Worm (Caenorhabditis elegans) whole organism, L4 larva: ENCODE results near the gene C05E7.3.

Source experiments
- D1046.2 ChIP-seq: fragments of 200-800 bp; sonication (Bioruptor generic); IDR thresholded peaks from 2 replicates; pipeline ENCODE4 v1.3.6; 2022; ENCODE audit warnings: missing genetic modification characterization, missing compliant biosample characterization
- F10B5.3 ChIP-seq: sonication (generic microtip); optimal IDR thresholded peaks from 2 replicates; lab custom pipeline; 2016; ENCODE audit warnings: mild to moderate bottlenecking, missing genetic modification characterization, missing compliant biosample characterization
- F26F4.8 ChIP-seq: fragments of 200-800 bp; sonication (Bioruptor generic); conservative IDR thresholded peaks from 2 replicates; pipeline ENCODE4 v1.3.6; 2022; ENCODE audit warnings: missing genetic modification characterization, missing compliant biosample characterization
- R02D3.7 ChIP-seq: fragments of 150-350 bp; sonication (generic microtip); optimal IDR thresholded peaks from 3 replicates; lab custom pipeline; 2014; ENCODE audit warnings: missing biosample characterization, missing genetic modification characterization
- T20F7.1 ChIP-seq: fragments of 200-800 bp; sonication (Bioruptor generic); optimal IDR thresholded peaks from 2 replicates; lab custom pipeline; 2018; ENCODE audit warnings: mild to moderate bottlenecking, missing genetic modification characterization, missing compliant biosample characterization
- Y75B8A.6 ChIP-seq: fragments of 200-800 bp; sonication (Bioruptor generic); IDR thresholded peaks from 2 replicates; pipeline ENCODE4 v1.3.6; 2022; ENCODE audit warnings: missing genetic modification reagents, missing genetic modification characterization, missing compliant biosample characterization
- ama-1 ChIP-seq: fragments of 150-350 bp; optimal IDR thresholded peaks from 2 replicates; lab custom pipeline; 2014; ENCODE audit warnings: inconsistent platforms, mixed read lengths
- attf-4 ChIP-seq: sonication (generic microtip); optimal IDR thresholded peaks from 3 replicates; lab custom pipeline; 2017; ENCODE audit warnings: missing biosample characterization, missing genetic modification characterization
- ceh-44 ChIP-seq: fragments of 200-800 bp; sonication (Bioruptor generic); IDR thresholded peaks from 2 replicates; pipeline ENCODE4 v1.3.6; 2022; ENCODE audit warnings: missing genetic modification reagents, missing genetic modification characterization, missing compliant biosample characterization
- ces-1 ChIP-seq: fragments of 150-350 bp; sonication (generic microtip); optimal IDR thresholded peaks from 4 replicates; lab custom pipeline; 2014; ENCODE audit warnings: missing biosample characterization, missing genetic modification reagents, missing genetic modification characterization
- cey-2 ChIP-seq: sonication (generic microtip); optimal IDR thresholded peaks from 3 replicates; lab custom pipeline; 2017; ENCODE audit warnings: missing genetic modification characterization, mild to moderate bottlenecking, missing compliant biosample characterization, antibody characterized with exemption, borderline replicate concordance; ENCODE audit not compliant: insufficient read depth
- ctbp-1 ChIP-seq: fragments of 200-800 bp; sonication (Bioruptor generic); IDR thresholded peaks from 2 replicates; pipeline ENCODE4 v1.3.6; 2022; ENCODE audit warnings: missing genetic modification reagents, missing genetic modification characterization, missing compliant biosample characterization
- daf-12 ChIP-seq: fragments of 150-350 bp; optimal IDR thresholded peaks from 2 replicates; lab custom pipeline; 2014; ENCODE audit warnings: missing biosample characterization, missing genetic modification reagents, missing genetic modification characterization
- daf-16 ChIP-seq, 3 experiments: sonication (generic microtip); optimal IDR thresholded peaks; 2 replicates each; lab custom pipeline; 2016 to 2017; ENCODE audit warnings: missing genetic modification characterization in 3 of 3, missing genetic modification reagents in 3 of 3, mild to moderate bottlenecking in 2 of 3, missing compliant biosample characterization in 2 of 3, missing biosample characterization in 1 of 3, moderate library complexity in 1 of 3
- daf-19 ChIP-seq: fragments of 200-800 bp; sonication (Bioruptor generic); conservative IDR thresholded peaks from 2 replicates; pipeline ENCODE4 v1.3.6; 2022; ENCODE audit warnings: missing genetic modification characterization, missing compliant biosample characterization
- daf-8 ChIP-seq: fragments of 200-800 bp; sonication (Bioruptor generic); IDR thresholded peaks from 2 replicates; pipeline ENCODE4 v1.3.6; 2022; ENCODE audit warnings: missing genetic modification characterization, missing compliant biosample characterization
- dmd-8 ChIP-seq: fragments of 200-800 bp; sonication (Bioruptor generic); IDR thresholded peaks from 2 replicates; pipeline ENCODE4 v1.3.6; 2022; ENCODE audit warnings: missing genetic modification characterization, missing compliant biosample characterization
- egl-43 ChIP-seq: fragments of 200-800 bp; sonication (Bioruptor generic); IDR thresholded peaks from 2 replicates; pipeline ENCODE4 v1.3.6; 2022; ENCODE audit warnings: missing genetic modification reagents, missing genetic modification characterization, missing compliant biosample characterization
- fkh-10 ChIP-seq: fragments of 150-350 bp; optimal IDR thresholded peaks from 2 replicates; lab custom pipeline; 2014; ENCODE audit warnings: missing biosample characterization, missing genetic modification reagents, missing genetic modification characterization
- hlh-11 ChIP-seq: fragments of 200-800 bp; sonication (Bioruptor generic); optimal IDR thresholded peaks from 2 replicates; lab custom pipeline; 2018; ENCODE audit warnings: mild to moderate bottlenecking, missing genetic modification characterization, missing compliant biosample characterization
- hlh-30 ChIP-seq: sonication (generic microtip); optimal IDR thresholded peaks from 2 replicates; lab custom pipeline; 2017; ENCODE audit warnings: antibody characterized with exemption, mild to moderate bottlenecking, missing genetic modification characterization, missing compliant biosample characterization; ENCODE audit not compliant: insufficient read depth
- jun-1 ChIP-seq: fragments of 150-350 bp; optimal IDR thresholded peaks from 2 replicates; lab custom pipeline; 2014; ENCODE audit warnings: missing biosample characterization, missing genetic modification reagents, missing genetic modification characterization
- lin-1 ChIP-seq: fragments of 200-800 bp; sonication (Bioruptor generic); IDR thresholded peaks from 2 replicates; pipeline ENCODE4 v1.3.6; 2022; ENCODE audit warnings: missing genetic modification reagents, missing genetic modification characterization, missing compliant biosample characterization
- lin-15B ChIP-seq: fragments of 150-350 bp; sonication (generic microtip); optimal IDR thresholded peaks from 3 replicates; lab custom pipeline; 2014; ENCODE audit warnings: missing biosample characterization, missing genetic modification characterization
- lin-29 ChIP-seq: fragments of 200-800 bp; sonication (Bioruptor generic); IDR thresholded peaks from 2 replicates; pipeline ENCODE4 v1.3.6; 2022; ENCODE audit warnings: missing genetic modification reagents, missing genetic modification characterization, missing compliant biosample characterization
- lin-38 ChIP-seq: fragments of 200-800 bp; sonication (Bioruptor generic); IDR thresholded peaks from 2 replicates; pipeline ENCODE4 v1.3.6; 2022; ENCODE audit warnings: missing genetic modification reagents, missing genetic modification characterization, missing compliant biosample characterization
- lir-3 ChIP-seq: sonication (generic microtip); optimal IDR thresholded peaks from 2 replicates; lab custom pipeline; 2016; ENCODE audit warnings: mild to moderate bottlenecking, missing genetic modification characterization, missing compliant biosample characterization
- lsy-2 ChIP-seq, 2 experiments: fragments of 150-350 bp in 1 of 2; sonication (generic microtip) in 1 of 2; optimal IDR thresholded peaks; 2 replicates each; lab custom pipeline; 2014 to 2017; ENCODE audit warnings: missing biosample characterization in 2 of 2, missing genetic modification characterization in 2 of 2
- madf-5 ChIP-seq, 2 experiments: fragments of 200-800 bp; sonication (Bioruptor generic); IDR thresholded peaks; 2 replicates each; pipeline ENCODE4 v1.3.6; 2022; ENCODE audit warnings: missing compliant biosample characterization in 2 of 2, missing genetic modification characterization in 2 of 2
- madf-9 ChIP-seq: fragments of 200-800 bp; sonication (Bioruptor generic); conservative IDR thresholded peaks from 2 replicates; pipeline ENCODE4 v1.3.6; 2022; ENCODE audit warnings: missing genetic modification reagents, missing genetic modification characterization, missing compliant biosample characterization
- mes-2 ChIP-seq: sonication (generic microtip); optimal IDR thresholded peaks from 2 replicates; lab custom pipeline; 2016; ENCODE audit warnings: missing genotype, mild to moderate bottlenecking, missing genetic modification characterization, missing compliant biosample characterization; ENCODE audit not compliant: poor library complexity, severe bottlenecking
- mxl-2 ChIP-seq: fragments of 200-800 bp; sonication (Bioruptor generic); conservative IDR thresholded peaks from 2 replicates; pipeline ENCODE4 v1.3.6; 2022; ENCODE audit warnings: missing genetic modification reagents, missing genetic modification characterization, missing compliant biosample characterization
- mxl-3 ChIP-seq: fragments of 200-800 bp; sonication (Bioruptor generic); optimal IDR thresholded peaks from 2 replicates; lab custom pipeline; 2018; ENCODE audit warnings: mild to moderate bottlenecking, missing genetic modification characterization, missing compliant biosample characterization
- nhr-102 ChIP-seq: sonication (generic microtip); optimal IDR thresholded peaks from 2 replicates; lab custom pipeline; 2016; ENCODE audit warnings: mild to moderate bottlenecking, missing genetic modification characterization, moderate library complexity, missing compliant biosample characterization
- nhr-25 ChIP-seq: sonication (generic microtip); optimal IDR thresholded peaks from 2 replicates; lab custom pipeline; 2017; ENCODE audit warnings: missing genetic modification characterization, mild to moderate bottlenecking, missing compliant biosample characterization, antibody characterized with exemption, moderate library complexity, borderline replicate concordance; ENCODE audit not compliant: insufficient read depth
- nhr-28 ChIP-seq: fragments of 150-350 bp; optimal IDR thresholded peaks from 2 replicates; lab custom pipeline; 2014; ENCODE audit warnings: missing biosample characterization, missing genetic modification characterization
- nhr-41 ChIP-seq: fragments of 200-800 bp; sonication (Bioruptor generic); IDR thresholded peaks from 2 replicates; pipeline ENCODE4 v1.3.6; 2022; ENCODE audit warnings: missing genetic modification reagents, missing genetic modification characterization, missing compliant biosample characterization
- nhr-42 ChIP-seq: fragments of 200-800 bp; sonication (Bioruptor generic); IDR thresholded peaks from 2 replicates; pipeline ENCODE4 v1.3.6; 2022; ENCODE audit warnings: missing genetic modification characterization, missing compliant biosample characterization
- pqm-1 ChIP-seq: sonication (generic microtip); optimal IDR thresholded peaks from 2 replicates; lab custom pipeline; 2017; ENCODE audit warnings: missing biosample characterization, missing genetic modification characterization
- set-16 ChIP-seq: fragments of 200-800 bp; sonication (Bioruptor generic); IDR thresholded peaks from 2 replicates; pipeline ENCODE4 v1.3.6; 2022; ENCODE audit warnings: missing genetic modification reagents, missing genetic modification characterization, missing compliant biosample characterization
- skn-1 ChIP-seq: fragments of 150-350 bp; optimal IDR thresholded peaks from 2 replicates; lab custom pipeline; 2014; ENCODE audit warnings: missing biosample characterization, missing genetic modification characterization
- snpc-4 ChIP-seq: fragments of 150-350 bp; optimal IDR thresholded peaks from 2 replicates; lab custom pipeline; 2014; ENCODE audit warnings: missing biosample characterization, missing genetic modification characterization
- spr-3 ChIP-seq: fragments of 200-800 bp; sonication (Bioruptor generic); optimal IDR thresholded peaks from 2 replicates; lab custom pipeline; 2018; ENCODE audit warnings: mild to moderate bottlenecking, missing genetic modification characterization, missing compliant biosample characterization
- tra-1 ChIP-seq: fragments of 200-800 bp; sonication (Bioruptor generic); IDR thresholded peaks from 2 replicates; pipeline ENCODE4 v1.3.6; 2022; ENCODE audit warnings: missing genetic modification reagents, missing genetic modification characterization, missing compliant biosample characterization
- zag-1 ChIP-seq: fragments of 150-350 bp; optimal IDR thresholded peaks from 2 replicates; lab custom pipeline; 2014; ENCODE audit warnings: missing biosample characterization, missing genetic modification characterization
- zfp-2 ChIP-seq: sonication (generic microtip); optimal IDR thresholded peaks from 2 replicates; lab custom pipeline; 2016; ENCODE audit warnings: mild to moderate bottlenecking, missing genetic modification characterization, missing compliant biosample characterization
- zfp-3 ChIP-seq: fragments of 200-800 bp; sonication (Bioruptor generic); conservative IDR thresholded peaks from 2 replicates; pipeline ENCODE4 v1.3.6; 2022; ENCODE audit warnings: missing genetic modification reagents, missing genetic modification characterization, missing compliant biosample characterization
- zip-11 ChIP-seq: fragments of 200-800 bp; sonication (Bioruptor generic); IDR thresholded peaks from 2 replicates; pipeline ENCODE4 v1.3.6; 2022; ENCODE audit warnings: missing genetic modification characterization, missing compliant biosample characterization
- ztf-11 ChIP-seq: fragments of 150-350 bp; optimal IDR thresholded peaks from 2 replicates; lab custom pipeline; 2014; ENCODE audit warnings: missing biosample characterization, missing genetic modification characterization

C05E7.3 gene

ce11 chrX:12935694-12936093 lies 10.7 kb downstream of the C05E7.3 start:
- TF ChIP-seq ztf-11 (tag; lab: Kevin White, UChicago) (no peak), F26F4.8 (no peak), nhr-28 (tag; lab: Kevin White, UChicago) (no peak)

DNA sequence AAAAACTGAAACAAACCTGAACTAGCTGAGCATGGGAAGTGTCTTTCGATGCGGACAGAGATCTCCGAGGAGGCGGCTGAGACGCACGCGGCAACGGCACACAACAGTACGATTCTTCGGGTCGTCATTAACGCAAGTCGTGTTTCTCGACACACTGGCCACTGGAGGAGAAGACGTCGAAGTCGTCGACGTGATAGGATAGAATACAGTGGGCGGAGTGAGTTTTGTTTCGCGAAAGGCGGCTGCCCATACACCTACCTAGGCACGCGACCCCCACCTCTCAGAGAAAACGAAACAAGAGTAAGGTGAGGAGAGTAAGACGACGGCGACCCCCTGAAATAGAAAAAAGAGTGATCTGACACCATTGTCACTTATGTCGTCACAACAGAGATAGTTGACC lies 11.7 kb downstream of the C05E7.3 start, which contains the start of gene gmap-1:
Gene gmap-1 (minus strand): TSS at position 211 of the 400 bp plus-strand sequence.
- TF ChIP-seq lin-15B (tag; lab: Kevin White, UChicago) (no peak), cey-2 (tag; lab: Kevin White, UChicago) (no peak), zip-11 (GFP tag; lab: Robert Waterston, UW) (no peak), skn-1 (tag; lab: Kevin White, UChicago) (no peak), hlh-30 (tag; lab: Kevin White, UChicago) (peak; percentile 38), spr-3 (GFP tag; lab: Kevin White, UChicago) (no peak), daf-19 (GFP tag; lab: Robert Waterston, UW) (no peak), fkh-10 (no peak), mxl-3 (peak; percentile 91), egl-43 (GFP tag; lab: Robert Waterston, UW) (no peak), set-16 (GFP tag; lab: Robert Waterston, UW) (peak; percentile 38; the same call in 1 of the 2 replicates), ctbp-1 (GFP tag; lab: Robert Waterston, UW) (no peak), snpc-4 (tag; lab: Kevin White, UChicago) (no peak), lsy-2 (tag; optimal IDR thresholded peaks at IDR 0.05; lab: Kevin White, UChicago) (no peak), zag-1 (no peak), daf-12 (no peak), lir-3 (no peak), tra-1 (GFP tag; lab: Robert Waterston, UW) (0 out of 2 replicates have a peak, but pooled peaks have one; percentile 34), lin-38 (GFP tag; lab: Robert Waterston, UW) (no peak), dmd-8 (GFP tag; lab: Robert Waterston, UW) (0 out of 2 replicates have a peak, but pooled peaks have one; percentile 61), mxl-2 (GFP tag; lab: Robert Waterston, UW) (no peak), ceh-44 (GFP tag; lab: Robert Waterston, UW) (no peak), T20F7.1 (GFP tag; lab: Kevin White, UChicago) (no peak), hlh-11 (peak; percentile 43), nhr-102 (tag; lab: Kevin White, UChicago) (no peak), ces-1 (GFP tag; lab: Kevin White, UChicago) (no peak), ama-1 (lab: Kevin White, UChicago) (no peak), F10B5.3 (tag; lab: Kevin White, UChicago) (no peak), madf-5 (GFP tag; IDR thresholded peaks at IDR 0.05; lab: Robert Waterston, UW) (no peak), zfp-2 (tag; lab: Kevin White, UChicago) (no peak), attf-4 (tag; lab: Kevin White, UChicago) (no peak), lin-29 (GFP tag; lab: Robert Waterston, UW) (no peak), jun-1 (no peak), Y75B8A.6 (GFP tag; lab: Robert Waterston, UW) (no peak), daf-8 (no peak), mes-2 (tag; lab: Kevin White, UChicago) (peak; percentile 9), zfp-3 (GFP tag; lab: Robert Waterston, UW) (no peak), nhr-25 (tag; lab: Kevin White, UChicago) (peak; percentile 82), R02D3.7 (no peak), D1046.2 (no peak), nhr-42 (GFP tag; lab: Robert Waterston, UW) (no peak), nhr-41 (GFP tag; lab: Robert Waterston, UW) (no peak), lin-1 (GFP tag; lab: Robert Waterston, UW) (no peak), ztf-11 (tag; lab: Kevin White, UChicago) (no peak), daf-16 (GFP tag; optimal IDR thresholded peaks at IDR 0.05; lab: Kevin White, UChicago) (no peak), daf-16 (tag; optimal IDR thresholded peaks at IDR 0.05; lab: Kevin White, UChicago) (no peak), pqm-1 (tag; lab: Kevin White, UChicago) (no peak), madf-9 (no peak)
